Worm (Caenorhabditis elegans): Measurements from ENCODE around the gene orc-3.
A peak's percentile ranks its signal among the peaks of the same experiment; 100 is the strongest.

orc-3 gene

DNA sequence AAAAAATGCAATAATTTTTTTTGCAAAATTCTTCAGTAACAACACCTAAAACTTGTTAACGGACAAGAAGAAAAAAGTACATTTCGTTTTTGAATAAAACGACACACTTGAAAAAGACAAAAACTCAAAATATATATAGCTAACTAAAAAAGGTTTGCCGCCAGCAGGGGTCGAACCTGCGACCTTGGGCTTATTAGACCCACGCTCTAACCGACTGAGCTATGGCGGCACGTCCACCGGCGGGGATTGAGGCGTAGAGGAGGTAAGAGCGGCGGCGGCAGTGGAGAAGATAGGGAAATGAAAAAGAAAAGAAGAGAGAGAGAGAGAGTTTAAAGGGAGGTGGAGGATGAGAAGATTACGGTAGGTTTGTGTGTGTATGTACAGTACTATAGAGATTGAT lies 10.3 kb downstream of the orc-3 start (continued):
- TF ChIP-seq ztf-28 (GFP tag; IDR thresholded peaks at IDR 0.05) = no peak
- TF ChIP-seq Y53G8AR.9 (GFP tag; conservative IDR thresholded peaks at IDR 0.05) = peak; percentile 36; the same call in 1 of the 2 replicates
- no peak for TF ChIP-seq gei-17 (GFP tag; optimal IDR thresholded peaks at IDR 0.05)
- TF ChIP-seq let-607 (tag; optimal IDR thresholded peaks at IDR 0.05) = peak in 1 of 2 experiments; percentile 57
- TF ChIP-seq dox-1 (GFP tag; IDR thresholded peaks at IDR 0.05) = peak; percentile 47; the same call in 1 of the 2 replicates
- TF ChIP-seq nhr-90 (tag; optimal IDR thresholded peaks at IDR 0.05) = peak; percentile 36
- TF ChIP-seq tbp1 (GFP tag; optimal IDR thresholded peaks at IDR 0.05) = peak; percentile 91
- TF ChIP-seq B0261.1 (tag; optimal IDR thresholded peaks at IDR 0.05) = peak; percentile 74
- peak; percentile 52 for TF ChIP-seq egrh-3 (GFP tag; IDR thresholded peaks at IDR 0.05)
- no peak for TF ChIP-seq sdz-38 (tag; optimal IDR thresholded peaks at IDR 0.05)
- TF ChIP-seq lsl-1 (GFP tag; optimal IDR thresholded peaks at IDR 0.05) = peak; percentile 9

- no peak for TF ChIP-seq T26A5.8 (tag; optimal IDR thresholded peaks at IDR 0.05)
- no peak for TF ChIP-seq chd-7 (tag; optimal IDR thresholded peaks at IDR 0.05)
- TF ChIP-seq zim-3 (tag; optimal IDR thresholded peaks at IDR 0.05) = no peak
- no peak for TF ChIP-seq lin-40 (tag; optimal IDR thresholded peaks at IDR 0.05)
- TF ChIP-seq hmg-1.2 (GFP tag; IDR thresholded peaks at IDR 0.05) = peak; percentile 97
- no peak for TF ChIP-seq attf-3 (GFP tag; conservative IDR thresholded peaks at IDR 0.05)
- TF ChIP-seq tbx-9 (tag; optimal IDR thresholded peaks at IDR 0.05; ENCODE audit: borderline replicate concordance) = no peak
- no peak for TF ChIP-seq K11D2.4 (GFP tag; IDR thresholded peaks at IDR 0.05)
- peak; percentile 10; the same call in 1 of the 2 replicates for TF ChIP-seq egrh-3 (GFP tag; IDR thresholded peaks at IDR 0.05)
- no peak for TF ChIP-seq sdz-38 (tag; optimal IDR thresholded peaks at IDR 0.05)
Observed at ce11 chrIII:1218998-1219397, 11.1 kb downstream of the orc-3 start.

DNA sequence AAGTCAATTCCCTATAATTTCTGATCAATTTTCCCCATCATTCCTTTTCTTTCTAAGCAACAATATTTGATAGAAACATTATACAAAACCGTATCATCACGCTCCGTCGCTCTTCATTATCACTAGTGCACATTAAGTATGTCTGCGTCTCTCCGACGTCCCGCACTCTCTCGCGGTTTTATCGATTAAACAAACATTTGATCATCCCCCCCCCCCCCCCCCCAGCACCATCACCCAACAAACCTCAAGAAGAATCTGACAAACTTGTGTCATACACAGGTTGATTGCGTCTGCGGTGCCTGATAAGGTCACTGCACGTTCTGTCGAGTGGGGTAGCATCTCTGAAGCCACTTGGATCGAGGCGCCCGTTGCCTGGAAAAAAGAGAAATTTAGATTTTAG lies 12.1 kb downstream of the orc-3 start:
- TF ChIP-seq dpl-1 (GFP tag; optimal IDR thresholded peaks at IDR 0.05) (no peak), repo-1 (tag; optimal IDR thresholded peaks at IDR 0.05) (no peak), C17E4.6 (GFP tag; IDR thresholded peaks at IDR 0.05) (no peak), egl-18 (GFP tag; IDR thresholded peaks at IDR 0.05) (no peak), ets-4 (GFP tag; optimal IDR thresholded peaks at IDR 0.05) (peak; percentile 57), sptf-2 (GFP tag; optimal IDR thresholded peaks at IDR 0.05) (no peak), F57A8.1 (GFP tag; optimal IDR thresholded peaks at IDR 0.05) (no peak), F52B5.7 (tag; optimal IDR thresholded peaks at IDR 0.05) (no peak), nhr-80 (tag; optimal IDR thresholded peaks at IDR 0.05) (peak; percentile 61), madf-3 (GFP tag; IDR thresholded peaks at IDR 0.05) (no peak), Y95B8A.8 (GFP tag; IDR thresholded peaks at IDR 0.05) (no peak), ztf-22 (GFP tag; optimal IDR thresholded peaks at IDR 0.05) (no peak), cebp-1 (GFP tag; IDR thresholded peaks at IDR 0.05) (no peak), cebp-1 (tag; optimal IDR thresholded peaks at IDR 0.05) (peak; percentile 19), B0261.1 (tag; optimal IDR thresholded peaks at IDR 0.05) (no peak), tlf-1 (GFP tag; optimal IDR thresholded peaks at IDR 0.05) (peak; percentile 21), atf-7 (tag; optimal IDR thresholded peaks at IDR 0.05) (peak; percentile 15), dox-1 (GFP tag; IDR thresholded peaks at IDR 0.05) (peak; percentile 40; the same call in 1 of the 2 replicates), ztf-3 (GFP tag; optimal IDR thresholded peaks at IDR 0.05) (no peak), egrh-3 (GFP tag; IDR thresholded peaks at IDR 0.05) (peak; percentile 46; the same call in 1 of the 2 replicates)
